Worm (Caenorhabditis elegans) whole organism, young adult: ENCODE results near the gene K09E9.1.
A peak's percentile ranks its signal among the peaks of the same experiment; 100 is the strongest.

Experiments used
- B0019.2 ChIP-seq: fragments of 200-800 bp; sonication (Bioruptor generic); conservative IDR thresholded peaks from 2 replicates; pipeline ENCODE4 v1.3.6; 2022; ENCODE audit warnings: missing genetic modification reagents, missing genetic modification characterization, missing compliant biosample characterization
- B0261.1 ChIP-seq: sonication (generic microtip); optimal IDR thresholded peaks from 2 replicates; lab custom pipeline; 2016; ENCODE audit warnings: mild to moderate bottlenecking, missing genetic modification characterization, moderate library complexity, missing compliant biosample characterization
- F10E7.11 ChIP-seq: sonication (generic microtip); optimal IDR thresholded peaks from 2 replicates; lab custom pipeline; 2017; ENCODE audit warnings: mild to moderate bottlenecking, missing genetic modification characterization, moderate library complexity, missing compliant biosample characterization
- F22D6.2 ChIP-seq: sonication (generic microtip); optimal IDR thresholded peaks from 2 replicates; lab custom pipeline; 2016; ENCODE audit warnings: mild to moderate bottlenecking, missing genetic modification characterization, missing compliant biosample characterization
- F49E8.2 ChIP-seq: sonication (generic microtip); optimal IDR thresholded peaks from 3 replicates; lab custom pipeline; 2017; ENCODE audit warnings: missing genetic modification characterization, mild to moderate bottlenecking, missing compliant biosample characterization, antibody characterized with exemption, moderate library complexity; ENCODE audit not compliant: insufficient read depth
- F52B5.7 ChIP-seq: sonication (generic microtip); optimal IDR thresholded peaks from 2 replicates; lab custom pipeline; 2016; ENCODE audit warnings: mild to moderate bottlenecking, missing genetic modification characterization, missing compliant biosample characterization
- F55B11.4 ChIP-seq: sonication (generic microtip); optimal IDR thresholded peaks from 2 replicates; lab custom pipeline; 2016; ENCODE audit warnings: missing compliant biosample characterization, missing genetic modification characterization, borderline replicate concordance; ENCODE audit not compliant: insufficient read depth
- F57C9.4 ChIP-seq: sonication (generic microtip); optimal IDR thresholded peaks from 2 replicates; lab custom pipeline; 2017; ENCODE audit warnings: mild to moderate bottlenecking, missing genetic modification characterization, missing compliant biosample characterization
- K11D2.4 ChIP-seq: fragments of 200-800 bp; sonication (Bioruptor generic); IDR thresholded peaks from 2 replicates; pipeline ENCODE4 v1.3.6; 2022; ENCODE audit warnings: missing genetic modification reagents, missing genetic modification characterization, missing compliant biosample characterization
- Y53F4B.3 ChIP-seq: fragments of 200-800 bp; sonication (Bioruptor generic); IDR thresholded peaks from 2 replicates; pipeline ENCODE4 v1.3.6; 2022; ENCODE audit warnings: missing genetic modification reagents, missing genetic modification characterization, missing compliant biosample characterization
- Y56A3A.18 ChIP-seq: fragments of 200-800 bp; sonication (Bioruptor generic); IDR thresholded peaks from 2 replicates; pipeline ENCODE4 v1.3.6; 2022; ENCODE audit warnings: missing genetic modification reagents, missing genetic modification characterization, missing compliant biosample characterization
- ZK185.1 ChIP-seq: sonication (generic microtip); optimal IDR thresholded peaks from 2 replicates; lab custom pipeline; 2016; ENCODE audit warnings: mild to moderate bottlenecking, missing genetic modification characterization, missing compliant biosample characterization; ENCODE audit not compliant: poor library complexity, severe bottlenecking
- attf-3 ChIP-seq: fragments of 200-800 bp; sonication (Bioruptor generic); conservative IDR thresholded peaks from 2 replicates; pipeline ENCODE4 v1.3.6; 2022; ENCODE audit warnings: missing genetic modification reagents, missing genetic modification characterization, missing compliant biosample characterization
- bed-2 ChIP-seq: fragments of 200-800 bp; sonication (Bioruptor generic); IDR thresholded peaks from 2 replicates; pipeline ENCODE4 v1.3.6; 2022; ENCODE audit warnings: missing genetic modification reagents, missing genetic modification characterization, missing compliant biosample characterization
- ceh-58 ChIP-seq: fragments of 200-800 bp; sonication (Bioruptor generic); IDR thresholded peaks from 2 replicates; pipeline ENCODE4 v1.3.6; 2022; ENCODE audit warnings: missing genetic modification characterization, missing compliant biosample characterization
- ceh-91 ChIP-seq: fragments of 200-800 bp; sonication (Bioruptor generic); IDR thresholded peaks from 2 replicates; pipeline ENCODE4 v1.3.6; 2022; ENCODE audit warnings: missing genetic modification reagents, missing genetic modification characterization, missing compliant biosample characterization
- die-1 ChIP-seq: sonication (generic microtip); optimal IDR thresholded peaks from 2 replicates; lab custom pipeline; 2016; ENCODE audit warnings: missing genotype, mild to moderate bottlenecking, missing genetic modification characterization, missing compliant biosample characterization
- dpl-1 ChIP-seq: fragments of 150-350 bp; optimal IDR thresholded peaks from 2 replicates; lab custom pipeline; 2014; ENCODE audit warnings: missing biosample characterization, missing genetic modification reagents, missing genetic modification characterization
- egl-44 ChIP-seq: fragments of 200-800 bp; sonication (Bioruptor generic); IDR thresholded peaks from 2 replicates; pipeline ENCODE4 v1.3.6; 2022; ENCODE audit warnings: missing genetic modification reagents, missing genetic modification characterization, missing compliant biosample characterization
- egrh-3 ChIP-seq: fragments of 200-800 bp; sonication (Bioruptor generic); IDR thresholded peaks from 2 replicates; pipeline ENCODE4 v1.3.6; 2022; ENCODE audit warnings: missing genetic modification reagents, missing genetic modification characterization, missing compliant biosample characterization
- ets-4 ChIP-seq: fragments of 200-800 bp; sonication (Bioruptor generic); optimal IDR thresholded peaks from 2 replicates; lab custom pipeline; 2018; ENCODE audit warnings: mild to moderate bottlenecking, missing genetic modification characterization, missing compliant biosample characterization
- fkh-3 ChIP-seq: sonication (generic microtip); optimal IDR thresholded peaks from 2 replicates; lab custom pipeline; 2016; ENCODE audit warnings: mild to moderate bottlenecking, missing genetic modification characterization, missing compliant biosample characterization
- gei-17 ChIP-seq: fragments of 200-800 bp; sonication (Bioruptor generic); optimal IDR thresholded peaks from 2 replicates; lab custom pipeline; 2018; ENCODE audit warnings: mild to moderate bottlenecking, missing genetic modification characterization, missing compliant biosample characterization
- hlh-12 ChIP-seq: sonication (generic microtip); optimal IDR thresholded peaks from 2 replicates; lab custom pipeline; 2016; ENCODE audit warnings: missing genetic modification characterization, missing compliant biosample characterization
- hrde-1 ChIP-seq: sonication (generic microtip); optimal IDR thresholded peaks from 2 replicates; lab custom pipeline; 2016; ENCODE audit warnings: missing genetic modification characterization, mild to moderate bottlenecking, missing compliant biosample characterization, moderate library complexity, missing genotype, missing genetic modification reagents, borderline replicate concordance
- lag-1 ChIP-seq: fragments of 200-800 bp; sonication (Bioruptor generic); IDR thresholded peaks from 2 replicates; pipeline ENCODE4 v1.3.6; 2022; ENCODE audit warnings: missing genetic modification reagents, missing genetic modification characterization, missing compliant biosample characterization
- lin-26 ChIP-seq: fragments of 200-800 bp; sonication (Bioruptor generic); IDR thresholded peaks from 2 replicates; pipeline ENCODE4 v1.3.6; 2022; ENCODE audit warnings: missing genetic modification reagents, missing genetic modification characterization, missing compliant biosample characterization
- mcd-1 ChIP-seq: fragments of 200-800 bp; sonication (Bioruptor generic); IDR thresholded peaks from 2 replicates; pipeline ENCODE4 v1.3.6; 2022; ENCODE audit warnings: missing genetic modification reagents, missing genetic modification characterization, missing compliant biosample characterization
- nfya-2 ChIP-seq: fragments of 200-800 bp; sonication (Bioruptor generic); IDR thresholded peaks from 2 replicates; pipeline ENCODE4 v1.3.6; 2022; ENCODE audit warnings: missing genetic modification reagents, missing genetic modification characterization, missing compliant biosample characterization
- nfyb-1 ChIP-seq: fragments of 200-800 bp; sonication (Bioruptor generic); IDR thresholded peaks from 2 replicates; pipeline ENCODE4 v1.3.6; 2022; ENCODE audit warnings: missing genetic modification reagents, missing genetic modification characterization, missing compliant biosample characterization
- nhr-27 ChIP-seq: fragments of 200-800 bp; sonication (Bioruptor generic); optimal IDR thresholded peaks from 2 replicates; lab custom pipeline; 2018; ENCODE audit warnings: mild to moderate bottlenecking, missing genetic modification characterization, moderate library complexity, missing compliant biosample characterization
- repo-1 ChIP-seq: sonication (generic microtip); optimal IDR thresholded peaks from 2 replicates; lab custom pipeline; 2017; ENCODE audit warnings: mild to moderate bottlenecking, missing genetic modification characterization, missing compliant biosample characterization
- rpc-1 ChIP-seq, 2 experiments: fragments of 150-350 bp in 1 of 2; sonication (generic microtip) in 1 of 2; optimal IDR thresholded peaks; 2 replicates each; lab custom pipeline; 2014 to 2018; ENCODE audit warnings: missing biosample characterization in 1 of 2, missing genetic modification characterization in 1 of 2, missing genetic modification reagents in 1 of 2, missing genotype in 1 of 2
- sdz-38 ChIP-seq: sonication (generic microtip); optimal IDR thresholded peaks from 2 replicates; lab custom pipeline; 2016; ENCODE audit warnings: missing genotype, missing genetic modification characterization, missing compliant biosample characterization
- snpc-4 ChIP-seq, 5 experiments: fragments of 150-350 bp in 1 of 5; sonication (generic microtip) in 4 of 5; optimal IDR thresholded peaks; 2 replicates each; lab custom pipeline; 2014 to 2018; ENCODE audit warnings: missing genetic modification characterization in 5 of 5, missing biosample characterization in 3 of 5, antibody characterized with exemption in 2 of 5, mild to moderate bottlenecking in 2 of 5, missing compliant biosample characterization in 2 of 5, missing genotype in 2 of 5, moderate library complexity in 2 of 5, missing genetic modification reagents in 1 of 5
- tbp1 ChIP-seq: fragments of 200-800 bp; sonication (Bioruptor generic); optimal IDR thresholded peaks from 2 replicates; lab custom pipeline; 2018; ENCODE audit warnings: mild to moderate bottlenecking, missing genetic modification characterization, missing compliant biosample characterization
- tlf-1 ChIP-seq: fragments of 200-800 bp; sonication (Bioruptor generic); optimal IDR thresholded peaks from 2 replicates; lab custom pipeline; 2018; ENCODE audit warnings: mild to moderate bottlenecking, missing genetic modification characterization, missing compliant biosample characterization
- unc-62 ChIP-seq: fragments of 150-350 bp; optimal IDR thresholded peaks from 2 replicates; lab custom pipeline; 2014; ENCODE audit warnings: missing biosample characterization, missing genetic modification reagents, missing genetic modification characterization
- xnd-1 ChIP-seq: sonication (generic microtip); optimal IDR thresholded peaks from 2 replicates; lab custom pipeline; 2016; ENCODE audit warnings: missing genotype, missing genetic modification reagents, missing genetic modification characterization, missing compliant biosample characterization
- zfh-2 ChIP-seq: fragments of 200-800 bp; sonication (Bioruptor generic); conservative IDR thresholded peaks from 2 replicates; pipeline ENCODE4 v1.3.6; 2022; ENCODE audit warnings: missing genetic modification reagents, missing genetic modification characterization, missing compliant biosample characterization
- ztf-28 ChIP-seq: fragments of 200-800 bp; sonication (Bioruptor generic); IDR thresholded peaks from 2 replicates; pipeline ENCODE4 v1.3.6; 2022; ENCODE audit warnings: missing genetic modification reagents, missing genetic modification characterization, missing compliant biosample characterization
- ztf-3 ChIP-seq: fragments of 200-800 bp; sonication (Bioruptor generic); optimal IDR thresholded peaks from 2 replicates; lab custom pipeline; 2018; ENCODE audit warnings: mild to moderate bottlenecking, missing genetic modification characterization, missing compliant biosample characterization
- ztf-6 ChIP-seq: fragments of 200-800 bp; sonication (Bioruptor generic); IDR thresholded peaks from 2 replicates; pipeline ENCODE4 v1.3.6; 2022; ENCODE audit warnings: missing genetic modification reagents, missing genetic modification characterization, missing compliant biosample characterization

Gene K09E9.1

ce11 chrX:15642638-15643037, 22.3 kb downstream of the K09E9.1 start, which contains the start of gene H08J19.1:
TSS of gene H08J19.1 (plus strand) at chrX:15642938.
- no peak for TF ChIP-seq ceh-58 (GFP tag; lab: Robert Waterston, UW)
- TF ChIP-seq sdz-38: no peak
- TF ChIP-seq rpc-1 (optimal IDR thresholded peaks at IDR 0.05; lab: Kevin White, UChicago): no peak
- no peak for TF ChIP-seq rpc-1 (tag; optimal IDR thresholded peaks at IDR 0.05; lab: Kevin White, UChicago)
- no peak for TF ChIP-seq hlh-12 (tag; lab: Kevin White, UChicago)
- TF ChIP-seq gei-17: no peak
- no peak for TF ChIP-seq tbp1 (GFP tag; lab: Kevin White, UChicago)
- TF ChIP-seq mcd-1: no peak
- TF ChIP-seq Y56A3A.18 (GFP tag; lab: Robert Waterston, UW): no peak
- no peak for TF ChIP-seq B0019.2 (GFP tag; lab: Robert Waterston, UW)
- TF ChIP-seq nfyb-1 (GFP tag; lab: Robert Waterston, UW): no peak
- TF ChIP-seq ztf-6 (GFP tag; lab: Robert Waterston, UW): no peak
- no peak for TF ChIP-seq egl-44 (GFP tag; lab: Robert Waterston, UW)
- no peak for TF ChIP-seq repo-1 (tag; lab: Kevin White, UChicago)

ce11 chrX:15647276-15647675, 27.0 kb downstream of the K09E9.1 start, which contains the start of gene F59D12.5:
TSS of gene F59D12.5 (minus strand) at chrX:15647369.
- TF ChIP-seq F52B5.7: no peak
- TF ChIP-seq attf-3 (GFP tag; lab: Robert Waterston, UW): peak; percentile 86

ce11 chrX:15650428-15650827, 30.1 kb downstream of the K09E9.1 start:
- TF ChIP-seq lag-1 (GFP tag; lab: Robert Waterston, UW) (0 out of 2 replicates have a peak, but pooled peaks have one; percentile 48), lin-26 (no peak), rpc-1 (optimal IDR thresholded peaks at IDR 0.05; lab: Kevin White, UChicago) (no peak), rpc-1 (tag; optimal IDR thresholded peaks at IDR 0.05; lab: Kevin White, UChicago) (peak; percentile 9), egrh-3 (GFP tag; lab: Robert Waterston, UW) (peak; percentile 63; the same call in 1 of the 2 replicates), dpl-1 (no peak), F22D6.2 (tag; lab: Kevin White, UChicago) (no peak), F55B11.4 (tag; lab: Kevin White, UChicago) (no peak), fkh-3 (no peak), ZK185.1 (tag; lab: Kevin White, UChicago) (no peak), Y53F4B.3 (GFP tag; lab: Robert Waterston, UW) (no peak), snpc-4 (GFP tag; optimal IDR thresholded peaks at IDR 0.05; lab: Kevin White, UChicago) (no peak), snpc-4 (tag; optimal IDR thresholded peaks at IDR 0.05; lab: Kevin White, UChicago) (peak in 2 of 4 experiments; percentile 59 to 76), unc-62 (no peak), attf-3 (GFP tag; lab: Robert Waterston, UW) (0 out of 2 replicates have a peak, but pooled peaks have one; percentile 8), xnd-1 (tag; lab: Kevin White, UChicago) (no peak), F10E7.11 (tag; lab: Kevin White, UChicago) (no peak), nfya-2 (GFP tag; lab: Robert Waterston, UW) (no peak), zfh-2 (peak; percentile 94), nhr-27 (tag; lab: Kevin White, UChicago) (no peak)

DNA sequence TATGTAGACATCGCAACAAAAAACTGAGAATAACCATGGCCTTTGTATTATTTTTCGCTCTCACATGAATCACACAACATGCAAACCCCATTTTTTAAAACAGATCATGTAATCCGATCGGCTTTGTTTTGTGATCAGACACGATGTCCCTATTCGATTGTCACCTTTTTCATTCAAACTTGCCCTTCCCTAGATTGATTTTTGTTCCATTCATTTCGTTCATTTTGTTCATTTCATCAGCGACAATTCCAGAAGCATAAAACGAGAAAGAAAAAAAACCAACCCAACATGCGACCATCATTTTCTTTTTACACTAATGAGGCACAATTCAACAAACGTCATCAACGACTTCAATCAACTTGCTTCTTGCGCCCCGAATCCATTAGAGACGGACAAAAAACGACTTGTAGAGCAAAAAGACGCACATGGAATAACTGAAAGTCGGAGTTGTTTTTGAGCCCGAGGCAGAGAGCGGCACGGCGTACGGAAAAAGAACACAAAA, 30.7 kb downstream of the K09E9.1 start, which contains the start of gene F59D12.3:
Gene F59D12.3, minus strand, starts transcription at position 51 of the 502 bp plus-strand sequence.
- no peak for TF ChIP-seq F55B11.4 (tag; lab: Kevin White, UChicago)
- TF ChIP-seq ets-4: no peak
- TF ChIP-seq B0261.1 (tag; lab: Kevin White, UChicago): no peak
- no peak for TF ChIP-seq hrde-1 (tag; lab: Kevin White, UChicago)
- no peak for TF ChIP-seq ceh-91 (GFP tag; lab: Robert Waterston, UW)
- TF ChIP-seq ceh-58 (GFP tag; lab: Robert Waterston, UW): no peak
- no peak for TF ChIP-seq K11D2.4 (GFP tag; lab: Robert Waterston, UW)
- TF ChIP-seq F49E8.2 (tag; lab: Kevin White, UChicago): no peak
- TF ChIP-seq tlf-1 (GFP tag; lab: Kevin White, UChicago): no peak
- no peak for TF ChIP-seq ztf-28
- TF ChIP-seq ztf-3 (GFP tag; lab: Kevin White, UChicago): no peak
- no peak for TF ChIP-seq F57C9.4 (tag; lab: Kevin White, UChicago)
- TF ChIP-seq die-1 (tag; lab: Kevin White, UChicago): no peak
- TF ChIP-seq bed-2: no peak
